Worm (Caenorhabditis elegans) whole organism, midembryonic: ENCODE measurements around the gene pid-5.

Experiments
- cog-1 ChIP-seq: sonication (generic microtip); optimal IDR thresholded peaks from 2 replicates; lab custom pipeline; 2016; ENCODE audit warnings: missing genetic modification characterization, missing compliant biosample characterization
- flt-1 ChIP-seq: fragments of 200-800 bp; sonication (Bioruptor generic); IDR thresholded peaks from 2 replicates; pipeline ENCODE4 v1.3.6; 2022; ENCODE audit warnings: missing genetic modification characterization, missing compliant biosample characterization
- klf-2 ChIP-seq: fragments of 200-800 bp; sonication (Bioruptor generic); conservative IDR thresholded peaks from 2 replicates; pipeline ENCODE4 v1.3.6; 2022; ENCODE audit warnings: missing genetic modification reagents, missing genetic modification characterization, missing compliant biosample characterization
- tab-1 ChIP-seq: fragments of 200-800 bp; sonication (Bioruptor generic); IDR thresholded peaks from 2 replicates; pipeline ENCODE4 v1.3.6; 2022; ENCODE audit warnings: missing genetic modification characterization, missing compliant biosample characterization
- ztf-23 ChIP-seq: fragments of 200-800 bp; sonication (Bioruptor generic); IDR thresholded peaks from 2 replicates; pipeline ENCODE4 v1.3.6; 2022; ENCODE audit warnings: missing genetic modification reagents, missing genetic modification characterization, missing compliant biosample characterization
- ztf-29 ChIP-seq: fragments of 200-800 bp; sonication (Bioruptor generic); IDR thresholded peaks from 2 replicates; pipeline ENCODE4 v1.3.6; 2022; ENCODE audit warnings: missing genetic modification reagents, missing genetic modification characterization, missing compliant biosample characterization

- TF ChIP-seq ztf-29 (GFP tag; lab: Robert Waterston, UW) (no peak), flt-1 (GFP tag; lab: Robert Waterston, UW) (no peak), klf-2 (GFP tag; lab: Robert Waterston, UW) (no peak), cog-1 (tag; lab: Kevin White, UChicago) (no peak), tab-1 (GFP tag; lab: Robert Waterston, UW) (no peak), ztf-23 (no peak)
Observed at ce11 chrV:4143034-4143433, 32.6 kb upstream of the pid-5 start.
